Worm (Caenorhabditis elegans) whole organism, mixed stage, embryonic: Measurements from ENCODE around the gene aaim-1.

Experiments used
- M03D4.4 ChIP-seq: sonication (generic microtip); optimal IDR thresholded peaks from 2 replicates; lab custom pipeline; 2017; ENCODE audit warnings: mild to moderate bottlenecking, missing genetic modification characterization, missing compliant biosample characterization
- bed-3 ChIP-seq: fragments of 200-800 bp; sonication (Bioruptor generic); optimal IDR thresholded peaks from 3 replicates; lab custom pipeline; 2018; ENCODE audit warnings: mild to moderate bottlenecking, missing genetic modification characterization, moderate library complexity, missing compliant biosample characterization
- ceh-39 ChIP-seq: fragments of 150-350 bp; optimal IDR thresholded peaks from 2 replicates; lab custom pipeline; 2014; ENCODE audit warnings: missing biosample characterization, missing genetic modification characterization
- ceh-43 ChIP-seq: fragments of 200-800 bp; sonication (Bioruptor generic); optimal IDR thresholded peaks from 2 replicates; lab custom pipeline; 2018; ENCODE audit warnings: mild to moderate bottlenecking, missing genetic modification characterization, moderate library complexity, missing compliant biosample characterization
- ceh-83 ChIP-seq: fragments of 200-800 bp; sonication (Bioruptor generic); optimal IDR thresholded peaks from 2 replicates; lab custom pipeline; 2018; ENCODE audit warnings: mild to moderate bottlenecking, missing genetic modification characterization, missing compliant biosample characterization
- ces-1 ChIP-seq: fragments of 150-350 bp; optimal IDR thresholded peaks from 2 replicates; lab custom pipeline; 2014; ENCODE audit warnings: missing biosample characterization, missing genetic modification reagents, missing genetic modification characterization
- cnd-1 ChIP-seq: fragments of 200-800 bp; sonication (Bioruptor generic); optimal IDR thresholded peaks from 2 replicates; lab custom pipeline; 2018; ENCODE audit warnings: mild to moderate bottlenecking, missing genetic modification characterization, missing compliant biosample characterization
- drap-1 ChIP-seq: fragments of 200-800 bp; sonication (Bioruptor generic); optimal IDR thresholded peaks from 3 replicates; lab custom pipeline; 2018; ENCODE audit warnings: mild to moderate bottlenecking, missing genetic modification characterization, missing compliant biosample characterization
- elt-1 ChIP-seq: sonication (generic microtip); optimal IDR thresholded peaks from 2 replicates; lab custom pipeline; 2017; ENCODE audit warnings: missing genetic modification characterization, mild to moderate bottlenecking, missing compliant biosample characterization, antibody characterized with exemption, moderate library complexity, borderline replicate concordance; ENCODE audit not compliant: insufficient read depth
- elt-3 ChIP-seq: fragments of 150-350 bp; optimal IDR thresholded peaks from 2 replicates; lab custom pipeline; 2014; ENCODE audit warnings: missing biosample characterization, missing genetic modification characterization
- ham-2 ChIP-seq: fragments of 200-800 bp; sonication (Bioruptor generic); optimal IDR thresholded peaks from 2 replicates; lab custom pipeline; 2018; ENCODE audit warnings: mild to moderate bottlenecking, missing genetic modification characterization, missing compliant biosample characterization
- hlh-1 ChIP-seq: fragments of 150-350 bp; optimal IDR thresholded peaks from 2 replicates; lab custom pipeline; 2014; ENCODE audit warnings: missing biosample characterization, missing genetic modification reagents, missing genetic modification characterization
- lin-13 ChIP-seq: fragments of 150-350 bp; optimal IDR thresholded peaks from 2 replicates; lab custom pipeline; 2014; ENCODE audit warnings: missing biosample characterization, missing genetic modification characterization
- lin-32 ChIP-seq: fragments of 200-800 bp; sonication (Bioruptor generic); optimal IDR thresholded peaks from 2 replicates; lab custom pipeline; 2018; ENCODE audit warnings: mild to moderate bottlenecking, missing genetic modification characterization, missing compliant biosample characterization
- lsy-2 ChIP-seq: fragments of 150-350 bp; optimal IDR thresholded peaks from 2 replicates; lab custom pipeline; 2014; ENCODE audit warnings: missing biosample characterization, missing genetic modification characterization
- mls-2 ChIP-seq: sonication (generic microtip); optimal IDR thresholded peaks from 2 replicates; lab custom pipeline; 2016; ENCODE audit warnings: mild to moderate bottlenecking, missing genetic modification characterization, moderate library complexity, missing compliant biosample characterization
- nhr-12 ChIP-seq: fragments of 150-350 bp; optimal IDR thresholded peaks from 2 replicates; lab custom pipeline; 2014; ENCODE audit warnings: missing biosample characterization, missing genetic modification characterization
- nhr-28 ChIP-seq: fragments of 150-350 bp; optimal IDR thresholded peaks from 2 replicates; lab custom pipeline; 2014; ENCODE audit warnings: missing biosample characterization, missing genetic modification characterization
- nhr-76 ChIP-seq: sonication (generic microtip); optimal IDR thresholded peaks from 2 replicates; lab custom pipeline; 2017; ENCODE audit warnings: missing biosample characterization, missing genetic modification characterization
- sem-2 ChIP-seq: fragments of 200-800 bp; sonication (Bioruptor generic); optimal IDR thresholded peaks from 2 replicates; lab custom pipeline; 2018; ENCODE audit warnings: mild to moderate bottlenecking, missing genetic modification characterization, missing compliant biosample characterization
- snpc-4 ChIP-seq: fragments of 150-350 bp; optimal IDR thresholded peaks from 2 replicates; lab custom pipeline; 2014; ENCODE audit warnings: missing biosample characterization, missing genetic modification characterization
- sptf-1 ChIP-seq: sonication (generic microtip); optimal IDR thresholded peaks from 2 replicates; lab custom pipeline; 2017; ENCODE audit warnings: mild to moderate bottlenecking, missing genetic modification characterization, moderate library complexity, missing compliant biosample characterization
- tbx-8 ChIP-seq: fragments of 200-800 bp; sonication (Bioruptor generic); optimal IDR thresholded peaks from 2 replicates; lab custom pipeline; 2018; ENCODE audit warnings: mild to moderate bottlenecking, missing genetic modification characterization, moderate library complexity, missing compliant biosample characterization
- unc-120 ChIP-seq: sonication (generic microtip); optimal IDR thresholded peaks from 2 replicates; lab custom pipeline; 2017; ENCODE audit warnings: missing genetic modification characterization, missing compliant biosample characterization; ENCODE audit not compliant: poor library complexity, severe bottlenecking
- unc-39 ChIP-seq: fragments of 150-350 bp; optimal IDR thresholded peaks from 2 replicates; lab custom pipeline; 2014; ENCODE audit warnings: missing biosample characterization, missing genetic modification characterization
- unc-62 ChIP-seq: fragments of 150-350 bp; optimal IDR thresholded peaks from 2 replicates; lab custom pipeline; 2014; ENCODE audit warnings: missing biosample characterization, missing genetic modification reagents, missing genetic modification characterization
- zip-8 ChIP-seq: fragments of 150-350 bp; optimal IDR thresholded peaks from 2 replicates; lab custom pipeline; 2014; ENCODE audit warnings: missing biosample characterization, missing genetic modification characterization
- ztf-11 ChIP-seq: fragments of 150-350 bp; optimal IDR thresholded peaks from 2 replicates; lab custom pipeline; 2014; ENCODE audit warnings: missing biosample characterization, missing genetic modification characterization

aaim-1 gene

DNA sequence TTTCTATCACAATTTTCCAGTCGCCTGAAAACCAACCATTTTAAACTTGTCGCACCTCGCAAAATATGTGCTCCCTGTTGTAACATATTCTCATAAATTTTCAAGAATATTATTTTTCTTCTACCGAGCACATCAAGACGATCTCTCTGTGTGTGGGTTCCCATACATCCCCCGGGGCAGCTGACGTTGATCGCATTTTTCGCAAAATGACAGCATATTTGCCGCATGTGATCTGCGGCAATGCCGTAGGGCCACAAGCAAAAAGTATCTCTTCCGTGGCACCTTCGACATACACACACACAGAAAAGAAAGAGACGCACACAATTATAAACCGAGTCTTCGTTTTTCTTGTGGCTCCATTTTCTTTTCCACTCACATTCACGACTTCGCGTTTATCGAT is 29.4 kb upstream of the aaim-1 start:
- TF ChIP-seq unc-62 (peak; percentile 41), M03D4.4 (tag; lab: Kevin White, UChicago) (no peak), hlh-1 (tag; lab: Kevin White, UChicago) (peak; percentile 79), nhr-28 (tag; lab: Kevin White, UChicago) (no peak), lin-32 (GFP tag; lab: Kevin White, UChicago) (no peak), unc-120 (tag; lab: Kevin White, UChicago) (peak; percentile 57), elt-3 (tag; lab: Kevin White, UChicago) (no peak), drap-1 (GFP tag; lab: Kevin White, UChicago) (no peak)

DNA sequence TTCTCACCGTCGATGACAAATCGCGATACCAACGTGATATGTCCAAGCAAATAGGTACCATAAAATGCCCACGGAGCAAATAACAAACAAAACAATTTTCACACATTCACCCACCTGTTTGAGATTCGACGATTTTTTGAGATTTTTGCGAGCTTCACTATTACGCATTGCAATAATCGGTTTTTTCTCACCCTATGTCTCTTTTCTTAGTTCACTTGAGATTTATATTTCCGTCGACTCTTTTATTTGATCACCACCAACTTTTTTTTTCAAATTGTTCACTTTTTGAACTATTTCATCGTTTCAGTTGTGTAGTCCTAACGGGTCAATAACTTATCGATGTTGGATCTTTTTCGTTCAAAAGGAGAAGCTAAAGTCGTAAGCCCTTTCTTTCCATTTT is 26.3 kb upstream of the aaim-1 start, which contains the start of gene fbxl-4:
Gene fbxl-4 (plus strand): TSS at position 301 of the 400 bp plus-strand sequence.
- TF ChIP-seq snpc-4 (tag; lab: Kevin White, UChicago) (no peak), elt-3 (tag; lab: Kevin White, UChicago) (no peak), nhr-76 (tag; lab: Kevin White, UChicago) (no peak), hlh-1 (tag; lab: Kevin White, UChicago) (no peak), cnd-1 (tag; lab: Kevin White, UChicago) (no peak), ham-2 (GFP tag; lab: Kevin White, UChicago) (no peak), drap-1 (GFP tag; lab: Kevin White, UChicago) (no peak), tbx-8 (GFP tag; lab: Kevin White, UChicago) (no peak), unc-120 (tag; lab: Kevin White, UChicago) (no peak), ceh-39 (tag; lab: Kevin White, UChicago) (no peak)

DNA sequence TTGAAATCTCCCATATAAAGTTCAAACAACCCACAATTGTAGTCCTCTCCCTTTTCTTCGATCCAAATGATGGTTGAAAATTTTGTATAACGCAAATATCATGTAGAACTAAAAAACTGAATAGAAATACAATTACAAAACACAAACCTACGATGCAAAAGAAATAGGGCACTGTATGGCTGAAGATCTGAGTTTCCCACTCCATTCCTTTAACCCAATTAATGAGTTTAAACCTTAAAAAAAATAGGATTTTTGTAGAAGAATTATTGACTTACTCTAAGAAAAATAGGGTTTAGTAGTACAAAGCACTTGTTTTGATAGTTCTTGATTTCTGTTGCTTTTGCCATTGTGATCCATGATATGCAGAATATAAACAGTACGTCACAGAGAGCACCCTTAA is 21.2 kb upstream of the aaim-1 start:
- no peak for TF ChIP-seq elt-1 (tag; lab: Kevin White, UChicago)
- no peak for TF ChIP-seq unc-39
- TF ChIP-seq ztf-11 (tag; lab: Kevin White, UChicago) = no peak
- no peak for TF ChIP-seq ceh-39 (tag; lab: Kevin White, UChicago)
- no peak for TF ChIP-seq unc-62
- no peak for TF ChIP-seq ces-1
- no peak for TF ChIP-seq M03D4.4 (tag; lab: Kevin White, UChicago)
- TF ChIP-seq lsy-2 (tag; lab: Kevin White, UChicago) = no peak
- TF ChIP-seq sem-2 (GFP tag; lab: Kevin White, UChicago) = no peak
- no peak for TF ChIP-seq bed-3
- no peak for TF ChIP-seq nhr-12 (tag; lab: Kevin White, UChicago)
- TF ChIP-seq unc-120 (tag; lab: Kevin White, UChicago) = no peak
- no peak for TF ChIP-seq ceh-43 (GFP tag; lab: Kevin White, UChicago)
- TF ChIP-seq mls-2 (tag; lab: Kevin White, UChicago) = no peak
- TF ChIP-seq hlh-1 (tag; lab: Kevin White, UChicago) = no peak

DNA sequence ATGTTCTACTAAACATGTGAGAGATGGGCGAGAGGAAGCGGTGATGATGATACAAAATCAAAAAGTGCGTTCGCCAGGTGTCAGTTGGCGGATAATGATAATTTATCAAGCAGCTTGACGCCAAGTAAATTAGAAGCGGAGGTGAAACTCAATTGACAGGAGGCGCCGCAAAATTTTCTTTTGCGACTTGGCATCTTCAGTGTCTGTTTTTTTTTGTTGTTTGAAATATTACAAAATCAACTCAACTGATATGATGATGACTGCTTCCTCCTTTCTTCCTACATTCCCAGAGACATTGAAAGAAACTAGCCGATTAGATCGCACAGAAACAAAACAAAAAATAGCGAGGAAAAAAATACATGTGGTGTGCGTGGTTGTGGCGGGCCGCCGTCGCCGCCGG is 13.8 kb upstream of the aaim-1 start:
- TF ChIP-seq lin-32 (GFP tag; lab: Kevin White, UChicago) (no peak), ceh-83 (GFP tag; lab: Kevin White, UChicago) (no peak), hlh-1 (tag; lab: Kevin White, UChicago) (peak; percentile 33), unc-62 (peak; percentile 1)

DNA sequence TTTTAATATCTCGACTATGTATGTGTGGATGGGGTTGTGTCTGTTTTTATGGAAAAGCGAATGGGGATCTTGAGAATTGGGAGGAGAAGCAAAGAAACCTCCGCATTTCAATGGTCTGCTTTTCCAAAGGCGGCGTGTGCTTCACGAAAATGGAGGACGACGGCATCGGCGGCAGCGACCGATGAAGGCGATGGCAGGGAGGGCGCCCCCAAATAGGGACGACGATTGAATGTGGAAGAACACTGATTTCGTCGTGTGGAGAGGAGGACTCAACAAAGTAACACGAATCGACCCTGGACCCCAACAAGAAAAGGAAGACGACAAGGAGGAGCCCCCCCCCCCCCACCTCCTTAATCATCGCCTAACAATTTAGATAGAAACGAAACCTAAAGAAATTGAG is 10.8 kb upstream of the aaim-1 start:
- TF ChIP-seq hlh-1 (tag; lab: Kevin White, UChicago) = no peak
- TF ChIP-seq lin-13 (tag; lab: Kevin White, UChicago) = no peak

DNA sequence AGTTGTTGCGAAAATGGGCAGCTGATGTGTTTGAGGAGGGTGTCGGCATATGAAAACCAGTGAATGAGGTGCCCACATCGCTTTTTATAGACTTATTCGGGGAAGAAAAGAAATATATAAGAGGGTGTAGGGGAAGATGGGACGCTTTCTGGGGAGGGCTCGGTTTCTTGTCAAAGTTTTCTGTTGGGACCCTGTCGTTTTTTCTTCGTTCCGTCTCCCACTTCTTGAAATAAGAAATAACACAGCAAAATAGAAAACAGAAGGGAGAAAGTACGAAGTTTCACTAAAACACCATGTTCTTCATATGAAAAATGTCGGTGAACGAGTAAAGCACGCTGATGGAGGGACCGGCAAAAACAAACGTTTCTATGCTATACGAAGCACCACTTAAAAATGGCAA is 7.4 kb upstream of the aaim-1 start, which contains the start of gene dop-3:
Gene dop-3 (minus strand): TSS at position 101 of the 400 bp plus-strand sequence.
- no peak for TF ChIP-seq unc-39
- TF ChIP-seq drap-1 (GFP tag; lab: Kevin White, UChicago) = no peak
- no peak for TF ChIP-seq mls-2 (tag; lab: Kevin White, UChicago)
- no peak for TF ChIP-seq nhr-76 (tag; lab: Kevin White, UChicago)
- TF ChIP-seq ceh-39 (tag; lab: Kevin White, UChicago) = no peak
- TF ChIP-seq ztf-11 (tag; lab: Kevin White, UChicago) = no peak
- TF ChIP-seq snpc-4 (tag; lab: Kevin White, UChicago) = no peak
- no peak for TF ChIP-seq sptf-1
- TF ChIP-seq cnd-1 (tag; lab: Kevin White, UChicago) = no peak
- no peak for TF ChIP-seq zip-8 (tag; lab: Kevin White, UChicago)
- no peak for TF ChIP-seq elt-3 (tag; lab: Kevin White, UChicago)
